Worm (Caenorhabditis elegans): ENCODE data around the gene C07B5.2.

The C07B5.2 gene

ce11 chrX:9467573-9467972 is 49.4 kb downstream of the C07B5.2 start:
- TF ChIP-seq lsy-12 (tag; optimal IDR thresholded peaks at IDR 0.05), result peak; percentile 76
- TF ChIP-seq unc-62 (GFP tag; optimal IDR thresholded peaks at IDR 0.05), result no peak
- TF ChIP-seq egl-5 (tag; optimal IDR thresholded peaks at IDR 0.05), result peak; percentile 78
- no peak for TF ChIP-seq fkh-10 (GFP tag; optimal IDR thresholded peaks at IDR 0.05)
- peak; percentile 45 for TF ChIP-seq nhr-25 (tag; optimal IDR thresholded peaks at IDR 0.05)
- TF ChIP-seq lin-15B (tag; optimal IDR thresholded peaks at IDR 0.05), result peak; percentile 18
- no peak for TF ChIP-seq sea-2 (GFP tag; optimal IDR thresholded peaks at IDR 0.05)
- peak in 1 of 2 experiments; percentile 66 for TF ChIP-seq eor-1 (tag; optimal IDR thresholded peaks at IDR 0.05)
- TF ChIP-seq jun-1 (tag; optimal IDR thresholded peaks at IDR 0.05), result peak; percentile 59
- TF ChIP-seq aly-2 (tag; optimal IDR thresholded peaks at IDR 0.05), result no peak
- TF ChIP-seq snpc-4 (tag; optimal IDR thresholded peaks at IDR 0.05), result peak; percentile 25
- TF ChIP-seq hmg-11 (tag; optimal IDR thresholded peaks at IDR 0.05), result peak; percentile 94
- no peak for TF ChIP-seq elt-2 (tag; optimal IDR thresholded peaks at IDR 0.05)
- no peak for TF ChIP-seq ztf-11 (tag; optimal IDR thresholded peaks at IDR 0.05)
- peak; percentile 91 for TF ChIP-seq nhr-43 (tag; optimal IDR thresholded peaks at IDR 0.05; ENCODE audit: poor library complexity, severe bottlenecking)
- TF ChIP-seq nhr-77 (tag; optimal IDR thresholded peaks at IDR 0.05), result peak; percentile 41
- TF ChIP-seq ceh-28 (tag; optimal IDR thresholded peaks at IDR 0.05), result peak; percentile 44
- TF ChIP-seq fkh-2 (tag; optimal IDR thresholded peaks at IDR 0.05), result no peak
- TF ChIP-seq fos-1 (tag; optimal IDR thresholded peaks at IDR 0.05), result peak; percentile 27
- peak; percentile 60 for TF ChIP-seq pha-4 (tag; optimal IDR thresholded peaks at IDR 0.05)
- TF ChIP-seq ceh-82 (tag; optimal IDR thresholded peaks at IDR 0.05), result peak; percentile 55
- TF ChIP-seq nhr-23 (tag; optimal IDR thresholded peaks at IDR 0.05), result peak; percentile 55
- TF ChIP-seq ceh-16 (tag; optimal IDR thresholded peaks at IDR 0.05), result no peak
- TF ChIP-seq ztf-4 (tag; optimal IDR thresholded peaks at IDR 0.05), result peak; percentile 19
- TF ChIP-seq ceh-9 (tag; optimal IDR thresholded peaks at IDR 0.05), result no peak
- peak; percentile 66 for TF ChIP-seq egl-27 (tag; optimal IDR thresholded peaks at IDR 0.05)
- TF ChIP-seq R02D3.7 (tag; optimal IDR thresholded peaks at IDR 0.05), result peak; percentile 25
- peak; percentile 17 for TF ChIP-seq skn-1 (tag; optimal IDR thresholded peaks at IDR 0.05)
- TF ChIP-seq tbx-2 (tag; optimal IDR thresholded peaks at IDR 0.05), result peak; percentile 77
- peak; percentile 40 for TF ChIP-seq lin-39 (tag; optimal IDR thresholded peaks at IDR 0.05)
- no peak for TF ChIP-seq nhr-237 (tag; optimal IDR thresholded peaks at IDR 0.05)
- TF ChIP-seq elt-1 (tag; optimal IDR thresholded peaks at IDR 0.05), result peak; percentile 21
- peak; percentile 41 for TF ChIP-seq nfya-1 (tag; optimal IDR thresholded peaks at IDR 0.05; ENCODE audit: insufficient read depth)
- TF ChIP-seq nhr-12 (tag; optimal IDR thresholded peaks at IDR 0.05), result no peak
